Fruit fly (Drosophila melanogaster) whole organism, pupa: ENCODE measurements around the gene Sk1.

Experiments
- CG10348 ChIP-seq: fragments of 200-800 bp; sonication (Bioruptor generic); IDR thresholded peaks from 2 replicates; pipeline ENCODE4 v1.3.6; 2022; ENCODE audit warnings: missing biosample characterization, missing genetic modification characterization
- CG12605 ChIP-seq: fragments of 200-800 bp; sonication (Bioruptor generic); IDR thresholded peaks from 2 replicates; pipeline ENCODE4 v1.3.6; 2022; ENCODE audit warnings: missing biosample characterization, missing genetic modification characterization
- CG13204 ChIP-seq: fragments of 200-800 bp; sonication (Bioruptor generic); optimal IDR thresholded peaks from 2 replicates; lab custom pipeline; 2018; ENCODE audit warnings: missing biosample characterization, mild to moderate bottlenecking, missing genetic modification characterization, moderate library complexity
- CG4496 ChIP-seq: fragments of 200-800 bp; sonication (Bioruptor generic); IDR thresholded peaks from 3 replicates; pipeline ENCODE4 v1.3.6; 2022; ENCODE audit warnings: missing biosample characterization, missing genetic modification characterization
- CG8159 ChIP-seq: fragments of 200-800 bp; sonication (Bioruptor generic); optimal IDR thresholded peaks from 3 replicates; lab custom pipeline; 2018; ENCODE audit warnings: missing biosample characterization, mild to moderate bottlenecking, missing genetic modification characterization, moderate library complexity
- CG9948 ChIP-seq: fragments of 200-800 bp; sonication (Bioruptor generic); optimal IDR thresholded peaks from 2 replicates; lab custom pipeline; 2018; ENCODE audit warnings: missing biosample characterization, mild to moderate bottlenecking, missing genetic modification characterization, moderate library complexity
- D1 ChIP-seq: fragments of 200-800 bp; sonication (Bioruptor generic); optimal IDR thresholded peaks from 2 replicates; lab custom pipeline; 2018; ENCODE audit warnings: missing biosample characterization, mild to moderate bottlenecking, missing genetic modification characterization, moderate library complexity
- Pif1A ChIP-seq: fragments of 200-800 bp; sonication (Bioruptor generic); optimal IDR thresholded peaks from 3 replicates; lab custom pipeline; 2016; ENCODE audit warnings: missing biosample characterization, missing genetic modification characterization
- Pif1B ChIP-seq: fragments of 200-800 bp; sonication (Bioruptor generic); optimal IDR thresholded peaks from 3 replicates; lab custom pipeline; 2016; ENCODE audit warnings: missing biosample characterization, missing genetic modification characterization
- Snoo ChIP-seq: fragments of 200-800 bp; sonication (Bioruptor generic); optimal IDR thresholded peaks from 3 replicates; lab custom pipeline; 2017; ENCODE audit warnings: missing biosample characterization, mild to moderate bottlenecking, missing genetic modification characterization, inconsistent platforms

DNA sequence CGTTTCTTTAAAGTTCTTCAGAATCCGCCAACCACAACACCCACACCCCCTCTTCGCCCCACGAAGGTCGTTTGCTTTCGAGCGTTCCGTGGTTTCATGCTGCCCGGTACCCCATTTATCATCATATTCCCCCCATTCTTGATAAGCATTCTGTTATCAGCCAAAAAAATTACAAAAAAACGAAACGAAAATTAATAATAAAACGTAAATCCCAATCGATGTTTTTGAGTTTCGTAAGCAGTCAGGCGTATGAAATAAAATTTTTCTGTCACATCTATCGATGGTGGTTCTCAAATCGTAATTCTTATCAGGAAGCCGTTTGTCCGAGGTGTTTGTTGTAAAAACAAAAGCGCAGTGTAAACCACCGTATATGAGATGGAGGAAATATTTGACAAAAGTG, 53.1 kb downstream of the Sk1 start:
- no peak for TF ChIP-seq Pif1A (GFP tag; lab: Kevin White, UChicago)
- TF ChIP-seq CG9948 (tag; lab: Kevin White, UChicago): no peak
- TF ChIP-seq Pif1B (GFP tag; lab: Kevin White, UChicago): no peak
- no peak for TF ChIP-seq CG13204 (GFP tag; lab: Kevin White, UChicago)
- no peak for TF ChIP-seq CG12605
- TF ChIP-seq CG4496 (GFP tag; lab: Robert Waterston, UW): no peak
- TF ChIP-seq CG10348: no peak
- TF ChIP-seq D1 (tag; lab: Kevin White, UChicago): no peak
- TF ChIP-seq Snoo: no peak
- no peak for TF ChIP-seq CG8159
